Worm (Caenorhabditis elegans): ENCODE data around the gene C30G12.6.

Gene C30G12.6

DNA sequence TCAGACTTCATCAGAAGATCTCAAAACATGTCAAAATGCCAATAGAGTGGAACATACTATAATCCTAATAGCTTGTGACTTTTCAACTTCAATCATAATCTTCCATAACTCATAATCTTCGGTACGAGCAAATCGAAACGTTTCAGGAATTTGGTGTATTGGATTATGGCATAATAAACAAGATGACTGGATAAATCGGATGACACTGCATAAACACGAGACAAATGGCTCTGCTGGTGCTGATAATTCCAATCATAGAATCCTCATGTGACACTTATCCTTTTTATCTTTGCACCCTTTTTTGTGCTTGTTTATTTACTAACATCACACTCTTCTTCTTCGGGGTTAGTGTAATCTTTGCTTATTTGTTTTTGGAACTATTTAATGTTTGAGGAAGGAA lies 12.8 kb downstream of the C30G12.6 start:
- TF ChIP-seq ceh-13 (GFP tag; optimal IDR thresholded peaks at IDR 0.05) (no peak), flt-1 (GFP tag; IDR thresholded peaks at IDR 0.05) (no peak), F13C5.2 (tag; optimal IDR thresholded peaks at IDR 0.05) (no peak)

DNA sequence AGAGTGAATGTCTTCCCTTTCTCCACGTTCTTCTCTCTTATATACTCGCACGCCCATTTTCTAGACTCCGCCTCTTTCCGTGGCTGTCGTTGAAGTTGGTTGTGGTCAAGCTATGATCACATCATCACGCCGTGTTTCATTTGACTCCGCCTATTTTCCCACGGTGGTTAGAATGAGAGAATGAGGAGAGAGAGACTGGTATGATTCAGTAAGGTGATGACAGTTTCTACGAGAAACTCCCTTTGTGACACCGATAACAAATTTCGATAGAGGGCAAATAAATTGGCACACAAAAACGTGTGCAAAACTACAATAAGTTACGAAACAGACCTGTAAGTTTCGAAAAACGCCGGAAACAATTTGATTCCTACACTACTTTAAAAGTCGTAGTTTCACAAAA lies 15.2 kb downstream of the C30G12.6 start:
- TF ChIP-seq ceh-13 (GFP tag; optimal IDR thresholded peaks at IDR 0.05) (no peak), hmg-4 (GFP tag; optimal IDR thresholded peaks at IDR 0.05) (no peak), tbx-11 (GFP tag; IDR thresholded peaks at IDR 0.05) (no peak), hmbx-1 (tag; optimal IDR thresholded peaks at IDR 0.05) (no peak), F13C5.2 (tag; optimal IDR thresholded peaks at IDR 0.05) (no peak), ets-7 (tag; optimal IDR thresholded peaks at IDR 0.05) (no peak), tbx-37 (GFP tag; conservative IDR thresholded peaks at IDR 0.05) (no peak), ama-1 (optimal IDR thresholded peaks at IDR 0.05) (no peak), B0310.2 (tag; optimal IDR thresholded peaks at IDR 0.05) (no peak), hnd-1 (tag; optimal IDR thresholded peaks at IDR 0.05) (no peak)

DNA sequence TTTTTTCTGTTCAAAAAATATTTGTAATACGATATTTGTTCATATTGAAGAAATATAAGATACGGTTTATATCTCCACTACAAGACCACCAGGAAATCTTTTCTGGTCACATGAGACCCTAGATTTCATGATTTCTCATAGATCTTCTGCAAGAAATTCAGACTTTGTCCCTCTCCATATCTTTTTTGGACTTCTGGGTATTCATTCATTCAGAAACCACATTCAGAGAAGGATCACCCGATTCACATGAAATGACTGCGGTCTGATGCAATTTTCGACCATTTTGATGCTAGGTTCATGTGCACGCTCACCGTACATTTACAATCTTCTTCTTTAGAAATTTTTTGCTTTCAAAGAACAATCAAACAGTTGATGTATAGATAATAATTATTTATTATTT lies 16.0 kb downstream of the C30G12.6 start:
- no peak for TF ChIP-seq flt-1 (GFP tag; IDR thresholded peaks at IDR 0.05)
- TF ChIP-seq hmbx-1 (tag; optimal IDR thresholded peaks at IDR 0.05), result no peak
- TF ChIP-seq ets-7 (tag; optimal IDR thresholded peaks at IDR 0.05), result no peak
- no peak for TF ChIP-seq tbx-11 (GFP tag; IDR thresholded peaks at IDR 0.05)
- no peak for TF ChIP-seq sea-1 (GFP tag; conservative IDR thresholded peaks at IDR 0.05)
- TF ChIP-seq ceh-36 (tag; optimal IDR thresholded peaks at IDR 0.05), result no peak
- no peak for TF ChIP-seq tra-4 (tag; optimal IDR thresholded peaks at IDR 0.05)
- no peak for TF ChIP-seq F13C5.2 (tag; optimal IDR thresholded peaks at IDR 0.05)
- TF ChIP-seq ceh-13 (GFP tag; optimal IDR thresholded peaks at IDR 0.05), result no peak
- TF ChIP-seq scrt-1 (GFP tag; IDR thresholded peaks at IDR 0.05), result no peak
- TF ChIP-seq tbx-37 (GFP tag; conservative IDR thresholded peaks at IDR 0.05), result no peak
- TF ChIP-seq pes-1 (GFP tag; IDR thresholded peaks at IDR 0.05), result no peak
- no peak for TF ChIP-seq ama-1 (optimal IDR thresholded peaks at IDR 0.05)
- TF ChIP-seq hnd-1 (tag; optimal IDR thresholded peaks at IDR 0.05), result no peak
- no peak for TF ChIP-seq B0310.2 (tag; optimal IDR thresholded peaks at IDR 0.05)
- TF ChIP-seq hmg-4 (GFP tag; optimal IDR thresholded peaks at IDR 0.05), result no peak
- no peak for TF ChIP-seq aly-1 (tag; optimal IDR thresholded peaks at IDR 0.05)

DNA sequence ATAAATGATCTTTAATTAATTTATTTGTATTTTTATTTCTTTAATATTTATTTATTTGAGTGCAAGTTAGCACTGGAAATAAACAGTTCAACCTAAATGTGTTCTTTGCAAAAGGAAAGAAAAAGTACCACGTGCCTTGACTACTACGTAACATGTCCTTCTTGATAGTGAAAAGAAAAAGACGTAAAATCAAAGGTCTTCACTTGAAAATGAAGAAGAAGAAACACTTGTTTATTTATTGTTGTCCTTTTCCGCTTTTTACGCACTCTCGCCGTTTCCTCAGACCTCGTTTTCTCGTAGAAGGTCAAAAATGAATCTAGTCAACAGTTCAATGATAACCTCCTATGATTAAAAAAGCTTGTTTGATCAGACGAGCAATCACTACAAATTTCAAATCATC lies 17.9 kb downstream of the C30G12.6 start:
- no peak for TF ChIP-seq scrt-1 (GFP tag; IDR thresholded peaks at IDR 0.05)
- no peak for TF ChIP-seq F13C5.2 (tag; optimal IDR thresholded peaks at IDR 0.05)
- TF ChIP-seq ama-1 (optimal IDR thresholded peaks at IDR 0.05), result no peak

DNA sequence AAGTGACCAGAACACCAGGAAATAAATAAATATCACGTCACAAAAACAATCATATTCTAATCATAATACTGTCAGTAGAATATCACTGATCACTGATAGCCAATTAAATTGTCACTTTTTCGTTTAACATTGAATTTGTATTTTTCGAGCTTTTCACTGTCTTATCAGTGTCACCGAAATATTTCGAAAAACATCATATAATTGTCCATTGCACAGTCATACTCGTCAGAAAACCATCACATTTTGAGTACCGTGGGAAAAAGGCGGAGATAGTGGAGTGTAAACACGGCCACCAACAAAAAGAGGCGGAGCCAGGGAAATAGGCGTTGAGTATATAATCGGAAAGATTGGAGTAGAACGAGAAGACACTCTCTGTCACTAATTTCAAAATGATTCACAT lies 18.6 kb downstream of the C30G12.6 start:
- no peak for TF ChIP-seq ets-7 (tag; optimal IDR thresholded peaks at IDR 0.05)
- no peak for TF ChIP-seq tbx-37 (GFP tag; conservative IDR thresholded peaks at IDR 0.05)
- no peak for TF ChIP-seq tbx-11 (GFP tag; IDR thresholded peaks at IDR 0.05)
- no peak for TF ChIP-seq flt-1 (GFP tag; IDR thresholded peaks at IDR 0.05)
- no peak for TF ChIP-seq tra-4 (tag; optimal IDR thresholded peaks at IDR 0.05)
- no peak for TF ChIP-seq hmg-4 (GFP tag; optimal IDR thresholded peaks at IDR 0.05)
- TF ChIP-seq hmbx-1 (tag; optimal IDR thresholded peaks at IDR 0.05), result no peak
- TF ChIP-seq ama-1 (optimal IDR thresholded peaks at IDR 0.05), result no peak
- TF ChIP-seq sea-1 (GFP tag; conservative IDR thresholded peaks at IDR 0.05), result no peak
- no peak for TF ChIP-seq hnd-1 (tag; optimal IDR thresholded peaks at IDR 0.05)
- TF ChIP-seq pes-1 (GFP tag; IDR thresholded peaks at IDR 0.05), result no peak
- no peak for TF ChIP-seq F13C5.2 (tag; optimal IDR thresholded peaks at IDR 0.05)
- no peak for TF ChIP-seq ceh-13 (GFP tag; optimal IDR thresholded peaks at IDR 0.05)
- no peak for TF ChIP-seq B0310.2 (tag; optimal IDR thresholded peaks at IDR 0.05)
- TF ChIP-seq scrt-1 (GFP tag; IDR thresholded peaks at IDR 0.05), result no peak
- no peak for TF ChIP-seq aly-1 (tag; optimal IDR thresholded peaks at IDR 0.05)
- TF ChIP-seq ceh-36 (tag; optimal IDR thresholded peaks at IDR 0.05), result no peak

DNA sequence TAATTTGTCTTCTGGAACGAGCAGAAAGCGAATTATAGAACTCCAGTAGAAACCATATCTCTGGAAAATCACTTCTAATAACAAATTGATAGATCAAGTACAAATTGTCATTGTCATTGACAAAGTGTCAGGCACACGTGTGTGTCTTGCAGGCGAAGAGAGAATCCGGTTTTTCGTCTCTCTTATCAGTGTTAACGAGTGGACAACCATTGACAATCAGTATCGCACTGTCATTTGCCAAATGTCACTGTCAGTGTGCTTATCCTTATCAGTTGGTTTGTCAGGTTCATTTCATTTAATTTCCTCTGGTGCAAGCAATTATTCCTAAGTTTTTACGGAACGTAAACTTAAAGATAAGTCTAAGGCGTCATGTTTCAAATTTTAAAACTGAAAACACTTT lies 22.3 kb downstream of the C30G12.6 start:
- TF ChIP-seq aly-1 (tag; optimal IDR thresholded peaks at IDR 0.05), result no peak
- TF ChIP-seq hmbx-1 (tag; optimal IDR thresholded peaks at IDR 0.05), result no peak
- no peak for TF ChIP-seq tra-4 (tag; optimal IDR thresholded peaks at IDR 0.05)

DNA sequence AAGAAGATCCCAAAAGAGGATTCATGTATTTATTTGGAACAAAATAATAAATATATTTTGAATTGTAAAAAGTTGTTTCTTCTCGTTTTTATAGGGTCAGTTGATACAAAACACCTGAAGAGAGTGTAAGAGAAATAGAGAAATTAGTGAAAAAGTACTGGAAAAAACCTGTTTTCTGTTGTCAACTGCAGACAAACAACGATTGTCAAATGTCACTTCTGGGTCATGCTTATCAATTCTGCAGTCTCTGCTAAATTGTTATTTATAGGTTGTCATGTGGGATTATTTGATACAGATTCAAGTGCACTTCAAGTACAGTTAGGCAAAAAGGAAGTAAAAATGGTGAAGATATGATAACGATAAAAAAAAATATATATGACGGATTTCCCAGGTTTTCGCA lies 23.3 kb downstream of the C30G12.6 start:
- no peak for TF ChIP-seq ets-7 (tag; optimal IDR thresholded peaks at IDR 0.05)
- no peak for TF ChIP-seq hmg-4 (GFP tag; optimal IDR thresholded peaks at IDR 0.05)
- TF ChIP-seq pes-1 (GFP tag; IDR thresholded peaks at IDR 0.05), result no peak
- TF ChIP-seq aly-1 (tag; optimal IDR thresholded peaks at IDR 0.05), result no peak
- TF ChIP-seq hmbx-1 (tag; optimal IDR thresholded peaks at IDR 0.05), result no peak
- TF ChIP-seq F13C5.2 (tag; optimal IDR thresholded peaks at IDR 0.05), result no peak
- TF ChIP-seq B0310.2 (tag; optimal IDR thresholded peaks at IDR 0.05), result no peak
- no peak for TF ChIP-seq tra-4 (tag; optimal IDR thresholded peaks at IDR 0.05)
- TF ChIP-seq ceh-36 (tag; optimal IDR thresholded peaks at IDR 0.05), result no peak
- TF ChIP-seq sea-1 (GFP tag; conservative IDR thresholded peaks at IDR 0.05), result no peak
- no peak for TF ChIP-seq flt-1 (GFP tag; IDR thresholded peaks at IDR 0.05)

DNA sequence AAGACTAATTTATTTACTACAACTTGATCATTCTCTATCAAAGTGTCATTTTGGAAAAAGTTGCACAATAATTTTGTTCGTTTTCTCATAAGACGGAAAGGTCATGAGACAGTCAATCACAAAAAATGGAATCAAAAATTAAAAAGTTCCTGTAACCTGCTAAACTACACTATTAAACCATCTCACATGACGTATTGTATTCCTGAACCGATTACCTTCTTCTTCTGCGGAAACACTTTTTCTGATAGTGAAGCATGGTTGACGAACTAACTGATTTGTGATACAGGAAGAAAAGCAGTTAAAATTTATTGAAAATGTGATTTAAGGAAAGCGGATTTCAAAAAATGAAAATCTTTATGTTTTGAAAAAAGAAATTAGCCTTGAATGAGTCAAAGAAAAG lies 26.0 kb downstream of the C30G12.6 start:
- TF ChIP-seq B0310.2 (tag; optimal IDR thresholded peaks at IDR 0.05) (no peak), flt-1 (GFP tag; IDR thresholded peaks at IDR 0.05) (no peak), tbx-11 (GFP tag; IDR thresholded peaks at IDR 0.05) (no peak), tra-4 (tag; optimal IDR thresholded peaks at IDR 0.05) (no peak), ama-1 (optimal IDR thresholded peaks at IDR 0.05) (no peak), hnd-1 (tag; optimal IDR thresholded peaks at IDR 0.05) (no peak), ceh-36 (tag; optimal IDR thresholded peaks at IDR 0.05) (no peak), F13C5.2 (tag; optimal IDR thresholded peaks at IDR 0.05) (no peak), aly-1 (tag; optimal IDR thresholded peaks at IDR 0.05) (no peak), ceh-13 (GFP tag; optimal IDR thresholded peaks at IDR 0.05) (no peak)

DNA sequence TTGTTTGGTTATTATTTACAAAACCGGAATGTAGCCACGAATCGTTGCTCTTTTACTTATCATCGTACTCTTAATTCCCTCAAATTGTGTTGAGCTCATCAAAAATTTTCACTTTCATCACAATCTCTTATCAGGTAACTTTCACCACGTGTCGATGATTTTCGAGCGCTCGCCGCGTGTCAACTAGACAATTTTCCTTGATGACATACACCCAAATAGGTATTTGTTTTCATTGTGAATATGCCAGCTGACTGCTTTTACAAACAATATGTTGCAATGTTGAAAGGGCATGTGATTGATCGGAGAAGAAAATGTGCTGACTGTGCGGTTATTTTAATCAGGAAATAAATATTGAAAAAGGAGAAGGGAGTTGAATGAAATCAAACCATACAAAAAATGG lies 31.1 kb downstream of the C30G12.6 start:
- TF ChIP-seq ama-1 (optimal IDR thresholded peaks at IDR 0.05) (no peak), hmbx-1 (tag; optimal IDR thresholded peaks at IDR 0.05) (no peak), flt-1 (GFP tag; IDR thresholded peaks at IDR 0.05) (no peak), hnd-1 (tag; optimal IDR thresholded peaks at IDR 0.05) (no peak), tbx-37 (GFP tag; conservative IDR thresholded peaks at IDR 0.05) (no peak), pes-1 (GFP tag; IDR thresholded peaks at IDR 0.05) (no peak), sea-1 (GFP tag; conservative IDR thresholded peaks at IDR 0.05) (no peak), aly-1 (tag; optimal IDR thresholded peaks at IDR 0.05) (no peak)
